Fruit fly (Drosophila melanogaster): ENCODE measurements around the gene fd3F.

fd3F gene

DNA sequence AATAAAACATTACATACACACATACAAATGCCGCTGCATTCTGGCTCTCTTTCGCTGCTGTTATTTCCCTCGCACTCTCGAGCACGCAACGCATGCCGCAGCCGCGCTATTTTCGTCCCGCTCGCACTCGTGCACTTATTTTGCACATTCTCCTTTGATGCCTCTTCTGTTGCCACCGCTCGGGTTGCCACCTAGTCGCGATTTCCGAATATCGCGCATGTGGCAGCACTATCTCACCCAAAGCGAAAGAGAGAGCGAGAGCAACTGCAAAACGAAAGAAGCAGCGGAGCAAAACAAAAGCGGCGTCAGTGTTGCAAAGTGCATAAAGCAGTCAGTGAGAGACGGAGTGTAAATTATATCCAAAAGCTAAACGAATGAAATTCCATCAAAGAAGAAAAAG, 21.2 kb upstream of the fd3F start (continued):
- TF ChIP-seq sr (GFP tag; IDR thresholded peaks at IDR 0.05) (no peak), CG18262 (tag; optimal IDR thresholded peaks at IDR 0.05) (no peak), wek (GFP tag; optimal IDR thresholded peaks at IDR 0.05) (no peak), CG11398 (GFP tag; optimal IDR thresholded peaks at IDR 0.05) (peak; percentile 26), CG7963 (GFP tag; IDR thresholded peaks at IDR 0.05; ENCODE audit: partially characterized antibody) (no peak), CG18599 (GFP tag; optimal IDR thresholded peaks at IDR 0.05) (peak; percentile 33), CG15073 (GFP tag; optimal IDR thresholded peaks at IDR 0.05) (no peak), cas (GFP tag; IDR thresholded peaks at IDR 0.05) (no peak), CG17829 (tag; optimal IDR thresholded peaks at IDR 0.05) (peak; percentile 33), scrt (GFP tag; optimal IDR thresholded peaks at IDR 0.05) (peak; percentile 33), bbx (GFP tag; IDR thresholded peaks at IDR 0.05; ENCODE audit: partially characterized antibody) (peak; percentile 66), CG10543 (GFP tag; optimal IDR thresholded peaks at IDR 0.05) (peak; percentile 65), en (GFP tag; optimal IDR thresholded peaks at IDR 0.05) (no peak), pho (GFP tag; optimal IDR thresholded peaks at IDR 0.05) (peak; percentile 33), mirr (GFP tag; optimal IDR thresholded peaks at IDR 0.05) (peak; percentile 21), Oli (tag; optimal IDR thresholded peaks at IDR 0.05) (no peak), fd64A (GFP tag; optimal IDR thresholded peaks at IDR 0.05) (no peak), BEAF-32 (GFP tag; optimal IDR thresholded peaks at IDR 0.05) (peak; percentile 34), CG7357 (GFP tag; IDR thresholded peaks at IDR 0.05) (no peak), CG30403 (GFP tag; optimal IDR thresholded peaks at IDR 0.05) (no peak), fd96Cb (tag; optimal IDR thresholded peaks at IDR 0.05) (no peak), so (GFP tag; IDR thresholded peaks at IDR 0.05) (no peak), dpn (GFP tag; optimal IDR thresholded peaks at IDR 0.05) (peak in 1 of 2 experiments; percentile 23), CG3726 (GFP tag; IDR thresholded peaks at IDR 0.05) (no peak), CG14710 (tag; optimal IDR thresholded peaks at IDR 0.05) (peak; percentile 24), pum (GFP tag; optimal IDR thresholded peaks at IDR 0.05) (no peak), ap (GFP tag; IDR thresholded peaks at IDR 0.05) (no peak), GATAe (GFP tag; conservative IDR thresholded peaks at IDR 0.05) (no peak), CG17385 (GFP tag; optimal IDR thresholded peaks at IDR 0.05) (peak; percentile 65), CG2120 (GFP tag; optimal IDR thresholded peaks at IDR 0.05) (peak; percentile 41), NK7.1 (GFP tag; optimal IDR thresholded peaks at IDR 0.05) (no peak), CG12219 (GFP tag; optimal IDR thresholded peaks at IDR 0.05) (no peak), CG7372 (GFP tag; IDR thresholded peaks at IDR 0.05) (no peak), CG14014 (GFP tag; IDR thresholded peaks at IDR 0.05) (no peak), Oaz (GFP tag; IDR thresholded peaks at IDR 0.05) (no peak), Hr3 (GFP tag; optimal IDR thresholded peaks at IDR 0.05) (no peak), CG15011 (GFP tag; optimal IDR thresholded peaks at IDR 0.05) (no peak), CG7556 (GFP tag; optimal IDR thresholded peaks at IDR 0.05) (no peak), pan (optimal IDR thresholded peaks at IDR 0.05) (no peak), pan (GFP tag; optimal IDR thresholded peaks at IDR 0.05 in 1 of 2, IDR thresholded peaks at IDR 0.05 in 1 of 2) (no peak), CG15514 (GFP tag; optimal IDR thresholded peaks at IDR 0.05) (peak; percentile 64), Trl (optimal IDR thresholded peaks at IDR 0.05) (peak; percentile 55 to 57), Trl (GFP tag; optimal IDR thresholded peaks at IDR 0.05) (peak; percentile 75), CG10366 (GFP tag; IDR thresholded peaks at IDR 0.05) (no peak), amos (GFP tag; IDR thresholded peaks at IDR 0.05; ENCODE audit: partially characterized antibody) (peak; percentile 22; the same call in 1 of the 2 replicates), CG16813 (GFP tag; IDR thresholded peaks at IDR 0.05; ENCODE audit: partially characterized antibody) (0 out of 3 replicates have a peak, but pooled peaks have one; percentile 27), dmrt99B (tag; optimal IDR thresholded peaks at IDR 0.05) (peak; percentile 1), CG15696 (tag; optimal IDR thresholded peaks at IDR 0.05) (no peak), NfI (GFP tag; optimal IDR thresholded peaks at IDR 0.05) (peak; percentile 0), CG11723 (GFP tag; optimal IDR thresholded peaks at IDR 0.05) (no peak), sens-2 (GFP tag; IDR thresholded peaks at IDR 0.05) (no peak)

Data from whole organism, embryonic.